Fruit fly (Drosophila melanogaster) ovary, adult (tissue): ENCODE results near the gene Jhbp5.

ENCODE experiments used
- CG17801 ChIP-seq: fragments of 200-800 bp; optimal IDR thresholded peaks from 2 replicates; lab custom pipeline; 2019; ENCODE audit warnings: missing biosample characterization, mild to moderate bottlenecking, missing genetic modification characterization, moderate library complexity; ENCODE audit not compliant: partially characterized antibody

Gene Jhbp5

dm6 chr3R:16050621-16051328 lies 4.8 kb upstream of the Jhbp5 start, which contains the start of gene msps:
Gene msps (plus strand): TSS chr3R:16050801.
- TF ChIP-seq CG17801 (GFP tag; lab: Kevin White, UChicago) = no peak

- TF ChIP-seq CG17801 (GFP tag; lab: Kevin White, UChicago) = peak; percentile 72
These were observed 3.4 kb upstream of the Jhbp5 start, which contains the start of the genes IKKbeta and CG5013 for dm6 chr3R:16049369-16049768. Gene IKKbeta (minus strand): TSS chr3R:16049421. Gene CG5013 (plus strand): TSS chr3R:16049670.

DNA sequence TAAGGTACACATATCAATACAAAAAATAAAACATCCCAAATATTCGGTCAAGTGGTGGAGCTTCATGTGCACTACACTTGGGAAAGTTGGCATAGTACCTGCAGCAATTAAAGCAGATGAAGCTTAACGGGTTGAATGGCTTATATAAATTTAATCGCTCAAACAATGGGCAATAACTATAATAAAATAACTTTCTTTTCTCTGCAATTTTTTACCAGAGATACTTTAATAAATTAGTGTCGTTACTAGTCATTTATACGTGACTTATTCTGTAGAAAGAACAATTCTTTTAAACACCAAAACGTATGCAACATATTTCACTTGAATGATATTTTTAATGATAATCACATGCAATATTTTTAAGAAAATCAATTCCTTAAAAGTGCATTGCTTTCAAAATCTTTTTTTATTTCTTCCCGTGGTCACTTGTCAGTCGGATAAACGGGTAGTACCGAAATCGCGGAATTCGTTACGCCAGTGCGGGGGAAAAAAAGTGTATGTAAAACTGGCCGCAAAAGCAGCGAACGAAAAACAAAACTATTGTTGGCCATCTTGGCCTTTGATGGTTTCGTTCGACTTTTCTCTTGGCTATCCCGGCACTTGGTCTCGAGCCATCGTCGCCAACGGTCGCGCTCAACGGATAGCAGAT lies 2.9 kb downstream of the Jhbp5 start, which contains the start of gene Jhbp4:
Gene Jhbp4, plus strand, starts transcription at position 599 of the 649 bp plus-strand sequence.
- TF ChIP-seq CG17801 (GFP tag; lab: Kevin White, UChicago) = no peak

DNA sequence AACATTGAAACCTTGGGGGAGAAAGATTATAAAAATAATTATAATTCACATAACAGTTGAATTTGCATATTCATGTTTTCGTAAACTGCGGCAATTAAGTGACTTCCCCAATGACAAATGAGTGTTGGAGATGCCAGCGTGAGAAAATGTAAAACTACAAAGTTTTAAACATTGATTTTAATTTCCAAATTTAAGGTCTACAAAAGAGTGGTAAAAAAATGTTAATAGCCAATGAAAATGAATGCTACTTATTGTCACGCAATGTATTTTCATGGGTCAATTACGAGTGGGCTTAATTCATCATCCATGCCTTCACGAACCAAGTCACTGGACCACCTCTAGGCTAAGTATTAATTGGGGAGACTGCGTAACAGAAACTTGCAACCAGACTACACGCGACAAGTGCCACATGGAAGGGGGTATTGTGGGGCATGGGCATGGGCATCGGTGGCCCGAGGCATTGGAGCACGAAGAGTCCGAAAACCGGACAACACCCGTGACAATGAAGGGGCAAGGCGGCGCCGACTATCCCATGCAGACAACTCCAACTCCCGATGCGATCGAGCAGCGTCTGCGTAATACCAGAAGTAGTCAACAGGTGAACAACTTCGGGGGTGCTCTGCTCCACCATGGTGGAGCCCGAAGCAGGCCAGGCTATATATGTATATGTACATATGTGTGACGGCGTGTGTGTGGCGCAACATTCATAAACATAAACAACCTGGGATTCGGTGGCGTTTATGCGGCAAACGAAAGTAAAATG lies 3.6 kb downstream of the Jhbp5 start:
- TF ChIP-seq CG17801 (GFP tag; lab: Kevin White, UChicago) = no peak

DNA sequence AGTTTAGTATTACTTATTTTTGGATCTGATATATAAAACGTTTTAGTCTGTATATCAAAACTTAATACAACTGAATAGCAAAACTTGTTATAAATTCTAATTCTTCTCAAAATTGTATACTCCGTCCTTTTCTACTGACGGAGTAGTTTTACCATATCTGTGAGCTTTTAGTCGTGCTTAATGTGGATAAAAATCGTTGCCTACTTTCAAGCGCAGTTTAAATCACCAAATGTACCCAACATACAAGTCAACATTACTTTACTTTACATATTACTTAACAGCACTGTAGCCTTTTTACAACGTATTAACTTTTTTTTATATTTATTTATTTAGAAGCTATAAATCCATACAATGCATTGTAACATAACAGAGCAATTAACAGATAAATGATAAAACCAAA lies 5.0 kb downstream of the Jhbp5 start:
- no peak for TF ChIP-seq CG17801 (GFP tag; lab: Kevin White, UChicago)

- TF ChIP-seq CG17801 (GFP tag; lab: Kevin White, UChicago) = no peak
These were observed 6.4 kb downstream of the Jhbp5 start for dm6 chr3R:16039557-16039956.

- no peak for TF ChIP-seq CG17801 (GFP tag; lab: Kevin White, UChicago)
These were observed 7.9 kb downstream of the Jhbp5 start for dm6 chr3R:16038049-16038448.

- no peak for TF ChIP-seq CG17801 (GFP tag; lab: Kevin White, UChicago)
These were observed 11.7 kb downstream of the Jhbp5 start for dm6 chr3R:16034186-16034585.

- TF ChIP-seq CG17801 (GFP tag; lab: Kevin White, UChicago) = no peak
These were observed 12.2 kb downstream of the Jhbp5 start for dm6 chr3R:16033727-16034126.

dm6 chr3R:16030445-16030844 lies 15.5 kb downstream of the Jhbp5 start:
- TF ChIP-seq CG17801 (GFP tag; lab: Kevin White, UChicago) = no peak

dm6 chr3R:16029584-16029983 lies 16.3 kb downstream of the Jhbp5 start:
- TF ChIP-seq CG17801 (GFP tag; lab: Kevin White, UChicago) = no peak

dm6 chr3R:16028651-16029050 lies 17.3 kb downstream of the Jhbp5 start:
- no peak for TF ChIP-seq CG17801 (GFP tag; lab: Kevin White, UChicago)

DNA sequence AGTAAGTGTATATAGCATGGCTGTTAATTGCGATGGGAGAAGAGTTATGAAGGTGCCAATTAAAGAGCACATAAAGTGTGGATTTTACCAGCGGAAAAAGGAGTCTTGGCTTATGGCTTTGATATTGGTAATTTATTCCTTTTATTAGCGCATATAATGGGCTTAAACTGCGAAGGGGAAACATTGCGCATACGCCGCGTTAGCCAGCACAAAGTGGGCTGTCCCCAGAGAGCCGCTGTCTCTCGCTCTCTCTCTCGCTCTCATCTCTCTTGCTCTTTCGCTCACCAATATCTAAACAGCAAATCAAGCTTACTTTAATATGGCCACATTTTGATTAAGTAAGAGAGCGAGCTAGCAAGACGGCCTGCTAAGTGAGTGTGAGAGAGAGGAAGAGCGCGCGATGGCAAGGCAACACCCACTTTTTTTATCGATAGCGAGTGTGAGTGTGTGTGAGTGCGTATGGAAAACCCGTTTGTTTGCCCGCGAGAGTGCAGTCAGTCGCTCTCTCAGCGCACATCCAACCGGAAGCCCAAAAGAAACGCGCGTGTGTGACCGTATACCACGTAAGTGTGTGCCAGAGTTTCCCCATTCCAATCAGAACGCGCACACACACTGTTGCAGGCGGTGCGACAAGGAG lies 20.2 kb downstream of the Jhbp5 start, which contains the start of gene pnr:
Gene pnr, plus strand, starts transcription at position 493 of the 637 bp plus-strand sequence.
- TF ChIP-seq CG17801 (GFP tag; lab: Kevin White, UChicago) = peak; percentile 9

- TF ChIP-seq CG17801 (GFP tag; lab: Kevin White, UChicago) = no peak
These were observed 21.8 kb downstream of the Jhbp5 start for dm6 chr3R:16024110-16024509.

DNA sequence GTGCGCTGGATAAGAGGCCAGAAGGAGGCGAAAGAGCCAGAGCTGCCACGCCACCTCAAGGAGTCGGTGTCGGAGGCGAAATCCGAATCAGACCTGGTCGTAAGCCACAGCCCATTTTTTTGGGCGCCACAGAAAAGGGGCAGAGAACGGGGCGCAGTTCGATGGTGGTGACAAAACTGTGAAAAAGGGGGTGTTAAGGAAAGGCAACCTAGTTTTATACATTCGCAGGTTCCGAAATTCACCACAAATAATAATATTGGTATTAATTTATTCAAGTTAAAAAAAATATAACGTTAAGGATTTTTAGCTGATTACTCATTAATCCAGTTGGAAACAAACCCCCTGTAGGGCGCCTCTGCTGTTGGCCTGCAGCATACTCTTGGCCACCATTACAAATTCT lies 22.3 kb downstream of the Jhbp5 start:
- TF ChIP-seq CG17801 (GFP tag; lab: Kevin White, UChicago) = no peak
